Worm (Caenorhabditis elegans) whole organism, mixed stage, embryonic: ENCODE results near the gene dph-3.
"Not testable (repeated sequence)": the region's sequence is repeated elsewhere in the genome, so short reads cannot be mapped to it uniquely, and the experiment has no call there.

Experiments used
- M03D4.4 ChIP-seq: sonication (generic microtip); optimal IDR thresholded peaks from 2 replicates; lab custom pipeline; 2017; ENCODE audit warnings: mild to moderate bottlenecking, missing genetic modification characterization, missing compliant biosample characterization
- bed-3 ChIP-seq: fragments of 200-800 bp; sonication (Bioruptor generic); optimal IDR thresholded peaks from 3 replicates; lab custom pipeline; 2018; ENCODE audit warnings: mild to moderate bottlenecking, missing genetic modification characterization, moderate library complexity, missing compliant biosample characterization
- blmp-1 ChIP-seq: fragments of 150-350 bp; optimal IDR thresholded peaks from 2 replicates; lab custom pipeline; 2014; ENCODE audit warnings: missing biosample characterization, missing genetic modification characterization
- ceh-39 ChIP-seq: fragments of 150-350 bp; optimal IDR thresholded peaks from 2 replicates; lab custom pipeline; 2014; ENCODE audit warnings: missing biosample characterization, missing genetic modification characterization
- ceh-43 ChIP-seq: fragments of 200-800 bp; sonication (Bioruptor generic); optimal IDR thresholded peaks from 2 replicates; lab custom pipeline; 2018; ENCODE audit warnings: mild to moderate bottlenecking, missing genetic modification characterization, moderate library complexity, missing compliant biosample characterization
- ceh-83 ChIP-seq: fragments of 200-800 bp; sonication (Bioruptor generic); optimal IDR thresholded peaks from 2 replicates; lab custom pipeline; 2018; ENCODE audit warnings: mild to moderate bottlenecking, missing genetic modification characterization, missing compliant biosample characterization
- ces-1 ChIP-seq: fragments of 150-350 bp; optimal IDR thresholded peaks from 2 replicates; lab custom pipeline; 2014; ENCODE audit warnings: missing biosample characterization, missing genetic modification reagents, missing genetic modification characterization
- cnd-1 ChIP-seq: fragments of 200-800 bp; sonication (Bioruptor generic); optimal IDR thresholded peaks from 2 replicates; lab custom pipeline; 2018; ENCODE audit warnings: mild to moderate bottlenecking, missing genetic modification characterization, missing compliant biosample characterization
- drap-1 ChIP-seq: fragments of 200-800 bp; sonication (Bioruptor generic); optimal IDR thresholded peaks from 3 replicates; lab custom pipeline; 2018; ENCODE audit warnings: mild to moderate bottlenecking, missing genetic modification characterization, missing compliant biosample characterization
- elt-1 ChIP-seq: sonication (generic microtip); optimal IDR thresholded peaks from 2 replicates; lab custom pipeline; 2017; ENCODE audit warnings: missing genetic modification characterization, mild to moderate bottlenecking, missing compliant biosample characterization, antibody characterized with exemption, moderate library complexity, borderline replicate concordance; ENCODE audit not compliant: insufficient read depth
- elt-3 ChIP-seq: fragments of 150-350 bp; optimal IDR thresholded peaks from 2 replicates; lab custom pipeline; 2014; ENCODE audit warnings: missing biosample characterization, missing genetic modification characterization
- flh-1 ChIP-seq: fragments of 200-800 bp; sonication (Bioruptor generic); optimal IDR thresholded peaks from 2 replicates; lab custom pipeline; 2018; ENCODE audit warnings: mild to moderate bottlenecking, missing genetic modification characterization, moderate library complexity, missing compliant biosample characterization
- ham-2 ChIP-seq: fragments of 200-800 bp; sonication (Bioruptor generic); optimal IDR thresholded peaks from 2 replicates; lab custom pipeline; 2018; ENCODE audit warnings: mild to moderate bottlenecking, missing genetic modification characterization, missing compliant biosample characterization
- hlh-1 ChIP-seq: fragments of 150-350 bp; optimal IDR thresholded peaks from 2 replicates; lab custom pipeline; 2014; ENCODE audit warnings: missing biosample characterization, missing genetic modification reagents, missing genetic modification characterization
- lin-13 ChIP-seq: fragments of 150-350 bp; optimal IDR thresholded peaks from 2 replicates; lab custom pipeline; 2014; ENCODE audit warnings: missing biosample characterization, missing genetic modification characterization
- lin-32 ChIP-seq: fragments of 200-800 bp; sonication (Bioruptor generic); optimal IDR thresholded peaks from 2 replicates; lab custom pipeline; 2018; ENCODE audit warnings: mild to moderate bottlenecking, missing genetic modification characterization, missing compliant biosample characterization
- lsy-2 ChIP-seq: fragments of 150-350 bp; optimal IDR thresholded peaks from 2 replicates; lab custom pipeline; 2014; ENCODE audit warnings: missing biosample characterization, missing genetic modification characterization
- mab-5 ChIP-seq: fragments of 150-350 bp; optimal IDR thresholded peaks from 2 replicates; lab custom pipeline; 2014; ENCODE audit warnings: missing biosample characterization, missing genetic modification characterization
- mep-1 ChIP-seq: fragments of 150-350 bp; optimal IDR thresholded peaks from 2 replicates; lab custom pipeline; 2017; ENCODE audit warnings: missing biosample characterization, missing genetic modification reagents, missing genetic modification characterization, inconsistent platforms
- mls-2 ChIP-seq: sonication (generic microtip); optimal IDR thresholded peaks from 2 replicates; lab custom pipeline; 2016; ENCODE audit warnings: mild to moderate bottlenecking, missing genetic modification characterization, moderate library complexity, missing compliant biosample characterization
- nhr-2 ChIP-seq: fragments of 150-350 bp; optimal IDR thresholded peaks from 2 replicates; lab custom pipeline; 2014; ENCODE audit warnings: missing biosample characterization, missing genetic modification characterization
- nhr-237 ChIP-seq: fragments of 150-350 bp; optimal IDR thresholded peaks from 2 replicates; lab custom pipeline; 2014; ENCODE audit warnings: missing biosample characterization, missing genetic modification characterization
- nhr-28 ChIP-seq: fragments of 150-350 bp; optimal IDR thresholded peaks from 2 replicates; lab custom pipeline; 2014; ENCODE audit warnings: missing biosample characterization, missing genetic modification characterization
- nhr-76 ChIP-seq: sonication (generic microtip); optimal IDR thresholded peaks from 2 replicates; lab custom pipeline; 2017; ENCODE audit warnings: missing biosample characterization, missing genetic modification characterization
- pha-4 ChIP-seq: fragments of 150-350 bp; optimal IDR thresholded peaks from 2 replicates; lab custom pipeline; 2018; ENCODE audit warnings: missing biosample characterization, missing genetic modification reagents, missing genetic modification characterization
- sem-2 ChIP-seq: fragments of 200-800 bp; sonication (Bioruptor generic); optimal IDR thresholded peaks from 2 replicates; lab custom pipeline; 2018; ENCODE audit warnings: mild to moderate bottlenecking, missing genetic modification characterization, missing compliant biosample characterization
- snpc-4 ChIP-seq: fragments of 150-350 bp; optimal IDR thresholded peaks from 2 replicates; lab custom pipeline; 2014; ENCODE audit warnings: missing biosample characterization, missing genetic modification characterization
- sptf-1 ChIP-seq: sonication (generic microtip); optimal IDR thresholded peaks from 2 replicates; lab custom pipeline; 2017; ENCODE audit warnings: mild to moderate bottlenecking, missing genetic modification characterization, moderate library complexity, missing compliant biosample characterization
- tbx-8 ChIP-seq: fragments of 200-800 bp; sonication (Bioruptor generic); optimal IDR thresholded peaks from 2 replicates; lab custom pipeline; 2018; ENCODE audit warnings: mild to moderate bottlenecking, missing genetic modification characterization, moderate library complexity, missing compliant biosample characterization
- unc-120 ChIP-seq: sonication (generic microtip); optimal IDR thresholded peaks from 2 replicates; lab custom pipeline; 2017; ENCODE audit warnings: missing genetic modification characterization, missing compliant biosample characterization; ENCODE audit not compliant: poor library complexity, severe bottlenecking
- unc-39 ChIP-seq: fragments of 150-350 bp; optimal IDR thresholded peaks from 2 replicates; lab custom pipeline; 2014; ENCODE audit warnings: missing biosample characterization, missing genetic modification characterization
- unc-62 ChIP-seq: fragments of 150-350 bp; optimal IDR thresholded peaks from 2 replicates; lab custom pipeline; 2014; ENCODE audit warnings: missing biosample characterization, missing genetic modification reagents, missing genetic modification characterization
- zip-8 ChIP-seq: fragments of 150-350 bp; optimal IDR thresholded peaks from 2 replicates; lab custom pipeline; 2014; ENCODE audit warnings: missing biosample characterization, missing genetic modification characterization
- ztf-11 ChIP-seq: fragments of 150-350 bp; optimal IDR thresholded peaks from 2 replicates; lab custom pipeline; 2014; ENCODE audit warnings: missing biosample characterization, missing genetic modification characterization

The dph-3 gene

DNA sequence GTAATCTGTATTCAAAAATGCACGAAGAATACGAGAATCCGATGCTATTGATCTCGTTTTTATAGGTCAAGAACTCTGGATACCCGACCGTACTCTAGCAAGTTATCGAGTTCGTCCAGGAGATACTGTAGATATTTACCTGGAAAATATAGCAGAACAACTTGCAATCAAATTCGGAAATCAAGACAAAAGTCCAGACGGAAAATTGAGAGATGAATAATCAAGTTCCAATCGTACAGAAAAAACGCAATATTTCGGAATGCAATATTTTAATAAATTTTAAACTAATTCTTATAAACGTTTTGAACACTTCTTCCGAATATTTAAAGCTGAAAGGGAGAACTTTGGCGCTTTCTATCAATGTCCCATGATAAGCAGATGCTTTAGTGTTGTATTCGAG lies 32.1 kb downstream of the dph-3 start:
- TF ChIP-seq ztf-11 (no peak), hlh-1 (tag; lab: Kevin White, UChicago) (no peak), snpc-4 (tag; lab: Kevin White, UChicago) (no peak), sptf-1 (tag; lab: Kevin White, UChicago) (no peak), lin-32 (GFP tag; lab: Kevin White, UChicago) (no peak), mls-2 (tag; lab: Kevin White, UChicago) (no peak), mep-1 (no peak), nhr-76 (no peak), drap-1 (no peak), flh-1 (no peak), lin-13 (tag; lab: Kevin White, UChicago) (no peak), nhr-237 (tag; lab: Kevin White, UChicago) (no peak), tbx-8 (GFP tag; lab: Kevin White, UChicago) (no peak), blmp-1 (tag; lab: Kevin White, UChicago) (no peak), elt-3 (tag; lab: Kevin White, UChicago) (no peak), cnd-1 (tag; lab: Kevin White, UChicago) (no peak), nhr-2 (no peak)

DNA sequence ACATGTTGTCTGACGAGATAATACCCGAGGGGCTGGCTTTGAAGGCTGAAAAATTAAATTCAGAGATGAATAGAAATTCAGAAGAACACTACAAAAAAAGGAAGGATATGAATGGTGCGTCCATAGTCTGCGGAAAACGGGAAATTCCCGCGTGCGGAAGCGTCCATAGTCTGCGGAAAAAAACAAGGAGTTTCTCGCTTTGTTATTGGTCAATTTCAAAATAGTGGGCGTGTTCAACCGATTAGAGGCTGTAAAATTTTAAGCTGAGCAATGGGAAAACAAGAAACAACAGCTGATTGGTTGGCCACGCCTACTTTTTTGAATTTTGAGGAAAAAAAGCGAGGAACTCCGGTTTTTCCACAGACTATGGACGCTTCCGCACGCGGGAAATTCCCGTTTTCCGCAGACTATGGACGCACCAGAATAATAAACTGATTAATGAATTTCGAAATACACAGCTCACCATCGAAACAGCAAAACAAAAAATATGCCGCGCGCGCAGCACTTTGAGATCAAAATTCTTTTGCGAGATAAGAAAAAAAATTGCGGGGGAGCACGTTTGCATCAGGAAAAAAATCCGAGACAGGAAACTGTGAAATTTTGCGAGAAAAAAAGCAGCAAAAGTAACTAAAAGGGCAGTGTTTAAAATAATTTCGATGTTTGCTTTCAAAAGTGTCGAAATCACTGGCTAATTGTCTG lies 34.1 kb downstream of the dph-3 start, which contains the start of gene gln-6:
TSS of gene gln-6 (minus strand) at position 51 of the 699 bp plus-strand sequence.
- TF ChIP-seq cnd-1 (tag; lab: Kevin White, UChicago); unc-120 (tag; lab: Kevin White, UChicago); nhr-76: not testable (repeated sequence)

DNA sequence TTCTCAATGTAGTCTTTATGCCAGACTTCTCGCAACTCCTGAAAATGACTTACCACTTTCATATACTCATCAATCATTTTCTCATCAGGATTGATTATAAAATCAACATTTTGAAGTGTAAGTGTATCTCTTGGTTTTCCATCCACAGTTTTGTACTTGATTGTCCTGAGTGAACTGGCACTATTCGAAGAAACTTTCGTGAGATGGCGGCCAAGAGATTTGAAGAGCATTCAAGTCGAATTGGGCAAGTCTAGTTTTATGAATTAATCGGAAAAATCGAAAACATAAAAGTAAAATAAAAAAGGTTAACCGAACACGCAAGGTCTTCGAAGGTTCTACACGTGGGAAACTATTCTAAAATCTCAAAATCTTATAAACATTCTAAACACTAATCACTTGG lies 35.9 kb downstream of the dph-3 start, which contains the start of gene C28D4.7:
TSS of gene C28D4.7 (minus strand) at position 265 of the 400 bp plus-strand sequence.
- TF ChIP-seq M03D4.4 (tag; lab: Kevin White, UChicago), result no peak
- TF ChIP-seq ceh-39 (tag; lab: Kevin White, UChicago), result no peak
- TF ChIP-seq mls-2 (tag; lab: Kevin White, UChicago), result no peak

DNA sequence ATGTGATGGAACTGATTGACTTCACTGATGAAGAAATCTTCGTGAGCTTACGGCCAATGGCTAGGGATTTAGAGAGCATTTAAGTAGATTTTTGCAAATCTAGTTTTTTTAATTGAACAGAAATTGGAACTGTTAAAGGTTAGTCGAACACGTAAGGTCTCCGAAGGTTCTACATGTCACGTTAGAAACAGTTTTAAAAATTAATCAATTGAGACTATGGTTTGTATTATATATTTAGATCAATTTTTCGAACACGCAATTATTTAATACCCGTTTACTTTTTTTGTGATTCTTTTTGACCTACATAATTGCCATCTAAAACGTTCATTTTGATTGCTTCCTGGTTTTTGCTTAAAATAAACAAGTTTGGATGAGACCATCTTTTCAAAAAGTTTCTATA lies 38.0 kb downstream of the dph-3 start, which contains the start of gene C28D4.4:
TSS of gene C28D4.4 (minus strand) at position 101 of the 400 bp plus-strand sequence.
- TF ChIP-seq zip-8 (no peak), sptf-1 (tag; lab: Kevin White, UChicago) (no peak), bed-3 (GFP tag; lab: Kevin White, UChicago) (no peak), nhr-237 (tag; lab: Kevin White, UChicago) (no peak), lin-13 (tag; lab: Kevin White, UChicago) (no peak), mab-5 (tag; lab: Kevin White, UChicago) (no peak), drap-1 (no peak), ceh-43 (no peak), ceh-39 (tag; lab: Kevin White, UChicago) (no peak), mep-1 (no peak), elt-1 (tag; lab: Kevin White, UChicago) (no peak), nhr-2 (no peak), pha-4 (no peak), hlh-1 (tag; lab: Kevin White, UChicago) (no peak), nhr-76 (no peak), nhr-28 (tag; lab: Kevin White, UChicago) (no peak), ham-2 (GFP tag; lab: Kevin White, UChicago) (no peak)

DNA sequence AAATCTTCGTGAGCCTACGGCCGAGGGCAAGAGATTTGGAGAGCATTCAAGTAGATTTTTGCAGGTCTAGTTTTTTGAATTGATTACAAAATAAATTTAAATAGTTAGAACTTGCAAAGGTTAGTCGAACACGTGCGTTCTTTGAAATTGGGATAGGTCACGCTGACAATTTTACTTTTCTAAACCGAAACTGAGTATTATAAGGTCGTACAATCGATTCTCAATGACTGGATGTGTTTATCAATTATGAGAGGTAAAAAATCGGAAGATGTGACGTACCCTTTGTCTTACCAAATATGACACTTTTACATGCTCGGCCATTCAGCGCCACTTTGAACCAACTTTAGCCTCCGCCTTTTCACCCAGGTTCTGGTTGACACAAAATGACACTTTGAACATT lies 39.8 kb downstream of the dph-3 start, which contains the start of gene C28D4.5:
TSS of gene C28D4.5 (minus strand) at position 101 of the 400 bp plus-strand sequence.
- TF ChIP-seq unc-39 (tag; lab: Kevin White, UChicago) (no peak), ceh-83 (GFP tag; lab: Kevin White, UChicago) (no peak), unc-62 (GFP tag; lab: Kevin White, UChicago) (no peak), hlh-1 (tag; lab: Kevin White, UChicago) (no peak), ces-1 (GFP tag; lab: Kevin White, UChicago) (no peak), unc-120 (tag; lab: Kevin White, UChicago) (no peak), zip-8 (no peak), lin-32 (GFP tag; lab: Kevin White, UChicago) (no peak), sem-2 (GFP tag; lab: Kevin White, UChicago) (no peak), mls-2 (tag; lab: Kevin White, UChicago) (no peak), nhr-2 (no peak), flh-1 (no peak), blmp-1 (tag; lab: Kevin White, UChicago) (no peak), lsy-2 (tag; lab: Kevin White, UChicago) (no peak), tbx-8 (GFP tag; lab: Kevin White, UChicago) (no peak), mab-5 (tag; lab: Kevin White, UChicago) (no peak)
